Worm (Caenorhabditis elegans) whole organism, L4/young adult: ENCODE measurements around the gene clh-6.
A peak's percentile ranks its signal among the peaks of the same experiment; 100 is the strongest.

Experiments used
- W03F9.2 ChIP-seq: fragments of 150-350 bp; optimal IDR thresholded peaks from 2 replicates; lab custom pipeline; 2014; ENCODE audit warnings: missing biosample characterization, missing genetic modification characterization
- dao-5 ChIP-seq: sonication (generic microtip); optimal IDR thresholded peaks from 2 replicates; lab custom pipeline; 2016; ENCODE audit warnings: missing genotype, missing genetic modification characterization, moderate library complexity, missing compliant biosample characterization
- him-1 ChIP-seq: sonication (generic microtip); optimal IDR thresholded peaks from 2 replicates; lab custom pipeline; 2016; ENCODE audit warnings: missing genotype, missing genetic modification reagents, missing genetic modification characterization, missing compliant biosample characterization

Gene clh-6

ce11 chrV:12063036-12063435 lies at the start of gene clh-6:
clh-6 (minus strand) TSS chrV:12063368.
- TF ChIP-seq him-1 (tag; lab: Kevin White, UChicago) = no peak
- TF ChIP-seq dao-5 (tag; lab: Kevin White, UChicago) = no peak

- no peak for TF ChIP-seq dao-5 (tag; lab: Kevin White, UChicago)
- TF ChIP-seq him-1 (tag; lab: Kevin White, UChicago) = no peak
- TF ChIP-seq W03F9.2 (tag; lab: Kevin White, UChicago) = no peak
Observed at ce11 chrV:12111452-12111851, 48.3 kb upstream of the clh-6 start, which contains the start of gene lhpp-1. lhpp-1 (minus strand) TSS chrV:12111805.

- no peak for TF ChIP-seq W03F9.2 (tag; lab: Kevin White, UChicago)
- TF ChIP-seq him-1 (tag; lab: Kevin White, UChicago) = no peak
Observed at ce11 chrV:12106841-12107240, 43.7 kb upstream of the clh-6 start, which contains the start of gene nhr-136. nhr-136 (plus strand) TSS chrV:12107141.

- TF ChIP-seq him-1 (tag; lab: Kevin White, UChicago) (no peak), W03F9.2 (tag; lab: Kevin White, UChicago) (no peak), dao-5 (tag; lab: Kevin White, UChicago) (no peak)
Observed at ce11 chrV:12103920-12104319, 40.8 kb upstream of the clh-6 start, which contains the start of gene nhr-153. nhr-153 (plus strand) TSS chrV:12104220.

- TF ChIP-seq W03F9.2 (tag; lab: Kevin White, UChicago) = peak; percentile 17
- TF ChIP-seq dao-5 (tag; lab: Kevin White, UChicago) = no peak
Observed at ce11 chrV:12100794-12101343, 37.7 kb upstream of the clh-6 start, which contains the start of gene nhr-154. nhr-154 (plus strand) TSS chrV:12101293.

ce11 chrV:12098123-12098522 lies 35.0 kb upstream of the clh-6 start, which contains the start of gene nhr-209:
nhr-209 (plus strand) TSS chrV:12098149.
- TF ChIP-seq dao-5 (tag; lab: Kevin White, UChicago) (no peak), W03F9.2 (tag; lab: Kevin White, UChicago) (no peak), him-1 (tag; lab: Kevin White, UChicago) (no peak)

ce11 chrV:12095865-12096264 lies 32.7 kb upstream of the clh-6 start, which contains the start of gene nhr-207:
nhr-207 (plus strand) TSS chrV:12096146.
- TF ChIP-seq him-1 (tag; lab: Kevin White, UChicago) = no peak
- TF ChIP-seq dao-5 (tag; lab: Kevin White, UChicago) = no peak
- no peak for TF ChIP-seq W03F9.2 (tag; lab: Kevin White, UChicago)

- TF ChIP-seq W03F9.2 (tag; lab: Kevin White, UChicago) = no peak
- no peak for TF ChIP-seq dao-5 (tag; lab: Kevin White, UChicago)
- no peak for TF ChIP-seq him-1 (tag; lab: Kevin White, UChicago)
Observed at ce11 chrV:12094030-12094429, 30.9 kb upstream of the clh-6 start, which contains the start of gene nhr-208. nhr-208 (plus strand) TSS chrV:12094317.

ce11 chrV:12091759-12092158 lies 28.6 kb upstream of the clh-6 start, which contains the start of gene nhr-206:
nhr-206 (plus strand) TSS chrV:12092006.
- TF ChIP-seq dao-5 (tag; lab: Kevin White, UChicago) (no peak), him-1 (tag; lab: Kevin White, UChicago) (no peak), W03F9.2 (tag; lab: Kevin White, UChicago) (no peak)

- no peak for TF ChIP-seq dao-5 (tag; lab: Kevin White, UChicago)
- TF ChIP-seq him-1 (tag; lab: Kevin White, UChicago) = no peak
- no peak for TF ChIP-seq W03F9.2 (tag; lab: Kevin White, UChicago)
Observed at ce11 chrV:12088773-12089172, 25.6 kb upstream of the clh-6 start, which contains the start of gene R07B7.12. R07B7.12 (plus strand) TSS chrV:12089073.

ce11 chrV:12086934-12087333 lies 23.8 kb upstream of the clh-6 start, which contains the start of gene gana-1:
gana-1 (plus strand) TSS chrV:12087234.
- TF ChIP-seq him-1 (tag; lab: Kevin White, UChicago) (no peak), dao-5 (tag; lab: Kevin White, UChicago) (no peak), W03F9.2 (tag; lab: Kevin White, UChicago) (no peak)

ce11 chrV:12085867-12086634 lies 22.9 kb upstream of the clh-6 start:
- no peak for TF ChIP-seq W03F9.2 (tag; lab: Kevin White, UChicago)
- no peak for TF ChIP-seq him-1 (tag; lab: Kevin White, UChicago)
- TF ChIP-seq dao-5 (tag; lab: Kevin White, UChicago) = no peak

- TF ChIP-seq dao-5 (tag; lab: Kevin White, UChicago) (no peak), him-1 (tag; lab: Kevin White, UChicago) (no peak), W03F9.2 (tag; lab: Kevin White, UChicago) (no peak)
Observed at ce11 chrV:12084216-12084615, 21.0 kb upstream of the clh-6 start, which contains the start of gene R07B7.8. R07B7.8 (minus strand) TSS chrV:12084316.
